Worm (Caenorhabditis elegans): Measurements from ENCODE around the gene F09G8.7.
A peak's percentile ranks its signal among the peaks of the same experiment; 100 is the strongest.

F09G8.7 gene

DNA sequence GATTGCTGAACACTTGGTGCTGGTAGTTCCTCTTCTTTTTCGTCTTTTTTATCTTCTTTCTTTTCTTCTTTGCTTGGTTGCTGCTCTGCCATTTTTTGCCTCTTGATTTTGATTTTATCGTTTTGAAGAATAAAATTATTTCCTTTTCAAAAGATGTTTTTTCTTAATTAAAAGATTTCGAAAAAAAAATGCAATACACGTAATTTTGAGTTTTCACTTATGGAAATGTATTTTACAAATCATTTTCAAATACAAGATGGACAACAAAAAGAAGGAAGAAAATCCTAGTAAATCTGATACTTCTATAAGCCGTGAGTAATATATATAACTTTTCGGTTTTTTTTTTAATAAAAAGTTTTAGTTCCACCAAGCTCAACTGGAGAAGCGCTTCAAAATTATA is 18.8 kb downstream of the F09G8.7 start, which contains the start of the genes C02F5.10 and C02F5.2:
C02F5.10 (minus strand) TSS at position 101 of the 400 bp plus-strand sequence.
C02F5.2 (plus strand) TSS at position 239 of the 400 bp plus-strand sequence.
- TF ChIP-seq hlh-1 (tag; optimal IDR thresholded peaks at IDR 0.05) (no peak), ces-1 (GFP tag; optimal IDR thresholded peaks at IDR 0.05) (no peak), lin-32 (GFP tag; optimal IDR thresholded peaks at IDR 0.05) (no peak), nhr-237 (tag; optimal IDR thresholded peaks at IDR 0.05) (no peak), bed-3 (GFP tag; optimal IDR thresholded peaks at IDR 0.05) (no peak), mep-1 (tag; optimal IDR thresholded peaks at IDR 0.05) (no peak), sptf-1 (tag; optimal IDR thresholded peaks at IDR 0.05) (no peak), snpc-4 (tag; optimal IDR thresholded peaks at IDR 0.05) (no peak), ham-2 (GFP tag; optimal IDR thresholded peaks at IDR 0.05) (no peak), lin-13 (tag; optimal IDR thresholded peaks at IDR 0.05) (no peak), nhr-76 (tag; optimal IDR thresholded peaks at IDR 0.05) (no peak), ztf-11 (tag; optimal IDR thresholded peaks at IDR 0.05) (no peak), unc-39 (tag; optimal IDR thresholded peaks at IDR 0.05) (no peak), M03D4.4 (tag; optimal IDR thresholded peaks at IDR 0.05) (no peak)

DNA sequence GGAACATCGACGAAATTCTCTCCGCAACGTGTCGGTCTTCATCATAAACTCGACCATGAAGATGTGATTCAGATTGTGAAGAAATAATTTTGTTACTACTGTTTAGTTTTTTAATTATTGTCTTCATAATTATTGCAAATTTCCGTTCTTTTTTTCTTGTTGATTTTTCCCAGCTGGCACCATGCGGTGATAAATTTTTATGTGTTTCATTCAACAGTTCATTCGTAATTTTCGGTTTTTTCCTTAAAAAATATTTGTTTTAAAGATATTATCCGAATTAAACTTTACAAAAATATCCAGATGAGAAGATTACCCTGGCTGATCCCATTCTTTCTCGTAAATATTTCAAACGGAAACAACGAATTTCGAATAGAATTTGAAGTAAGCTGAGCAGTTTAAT is 21.1 kb downstream of the F09G8.7 start, which contains the start of gene C02F5.13:
C02F5.13 (plus strand) TSS at position 301 of the 400 bp plus-strand sequence.
- TF ChIP-seq flh-1 (GFP tag; optimal IDR thresholded peaks at IDR 0.05) = no peak
- no peak for TF ChIP-seq unc-120 (tag; optimal IDR thresholded peaks at IDR 0.05; ENCODE audit: poor library complexity, severe bottlenecking)
- TF ChIP-seq nhr-76 (tag; optimal IDR thresholded peaks at IDR 0.05) = no peak
- TF ChIP-seq ztf-11 (tag; optimal IDR thresholded peaks at IDR 0.05) = no peak
- TF ChIP-seq hlh-1 (tag; optimal IDR thresholded peaks at IDR 0.05) = no peak
- no peak for TF ChIP-seq zip-8 (tag; optimal IDR thresholded peaks at IDR 0.05)

- TF ChIP-seq ceh-83 (GFP tag; optimal IDR thresholded peaks at IDR 0.05) = no peak
- no peak for TF ChIP-seq ceh-43 (GFP tag; optimal IDR thresholded peaks at IDR 0.05)
- TF ChIP-seq snpc-4 (tag; optimal IDR thresholded peaks at IDR 0.05) = no peak
- TF ChIP-seq nhr-12 (tag; optimal IDR thresholded peaks at IDR 0.05) = no peak
- no peak for TF ChIP-seq mab-5 (tag; optimal IDR thresholded peaks at IDR 0.05)
- TF ChIP-seq lin-32 (GFP tag; optimal IDR thresholded peaks at IDR 0.05) = no peak
- TF ChIP-seq unc-39 (tag; optimal IDR thresholded peaks at IDR 0.05) = no peak
- TF ChIP-seq unc-62 (GFP tag; optimal IDR thresholded peaks at IDR 0.05) = no peak
- no peak for TF ChIP-seq cnd-1 (tag; optimal IDR thresholded peaks at IDR 0.05)
- TF ChIP-seq drap-1 (GFP tag; optimal IDR thresholded peaks at IDR 0.05) = no peak
- no peak for TF ChIP-seq sptf-1 (tag; optimal IDR thresholded peaks at IDR 0.05)
- no peak for TF ChIP-seq bed-3 (GFP tag; optimal IDR thresholded peaks at IDR 0.05)
- no peak for TF ChIP-seq nhr-2 (tag; optimal IDR thresholded peaks at IDR 0.05)
- no peak for TF ChIP-seq nhr-28 (tag; optimal IDR thresholded peaks at IDR 0.05)
- TF ChIP-seq mep-1 (tag; optimal IDR thresholded peaks at IDR 0.05) = no peak
- no peak for TF ChIP-seq unc-120 (tag; optimal IDR thresholded peaks at IDR 0.05; ENCODE audit: poor library complexity, severe bottlenecking)
- no peak for TF ChIP-seq nhr-237 (tag; optimal IDR thresholded peaks at IDR 0.05)
- no peak for TF ChIP-seq lin-13 (tag; optimal IDR thresholded peaks at IDR 0.05)
- TF ChIP-seq zip-8 (tag; optimal IDR thresholded peaks at IDR 0.05) = no peak
Observed at ce11 chrIII:8245591-8245990, 22.6 kb downstream of the F09G8.7 start, which contains the start of gene C02F5.3. Gene C02F5.3 (plus strand): TSS chrIII:8245891.

ce11 chrIII:8244052-8244451 is 24.1 kb downstream of the F09G8.7 start, which contains the start of the genes pbs-6 and cids-1:
Gene pbs-6 (minus strand): TSS chrIII:8244092.
Gene cids-1 (plus strand): TSS chrIII:8244445.
- TF ChIP-seq tbx-8 (GFP tag; optimal IDR thresholded peaks at IDR 0.05) = no peak
- no peak for TF ChIP-seq flh-1 (GFP tag; optimal IDR thresholded peaks at IDR 0.05)
- TF ChIP-seq lsy-2 (tag; optimal IDR thresholded peaks at IDR 0.05) = peak; percentile 6
- no peak for TF ChIP-seq nhr-2 (tag; optimal IDR thresholded peaks at IDR 0.05)
- TF ChIP-seq ham-2 (GFP tag; optimal IDR thresholded peaks at IDR 0.05) = no peak
- peak; percentile 6 for TF ChIP-seq hlh-1 (tag; optimal IDR thresholded peaks at IDR 0.05)

DNA sequence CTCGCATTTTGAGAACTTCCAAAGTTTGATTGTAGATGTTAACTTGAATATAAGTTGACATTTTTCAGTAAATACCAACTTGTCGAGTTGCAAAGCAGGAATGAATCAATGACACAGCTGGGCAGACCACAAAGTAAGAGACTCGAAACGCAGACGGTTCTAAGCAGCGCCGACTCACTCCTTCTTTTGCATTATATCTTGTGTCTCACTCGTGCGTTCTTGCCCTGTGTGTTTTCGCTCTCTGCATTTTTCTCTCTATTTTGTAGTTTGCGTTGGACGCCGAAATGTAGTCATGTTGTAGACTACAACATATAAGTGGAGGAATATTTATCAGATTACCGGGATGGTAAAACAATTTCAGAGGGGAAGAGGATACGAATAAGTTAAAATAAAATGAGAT is 25.3 kb downstream of the F09G8.7 start, which contains the start of gene C02F5.12:
C02F5.12 (minus strand) TSS at position 221 of the 400 bp plus-strand sequence.
- peak; percentile 6 for TF ChIP-seq mep-1 (tag; optimal IDR thresholded peaks at IDR 0.05)
- TF ChIP-seq nhr-237 (tag; optimal IDR thresholded peaks at IDR 0.05) = no peak
- no peak for TF ChIP-seq pha-4 (tag; optimal IDR thresholded peaks at IDR 0.05)
- no peak for TF ChIP-seq sem-2 (GFP tag; optimal IDR thresholded peaks at IDR 0.05)
- no peak for TF ChIP-seq elt-3 (tag; optimal IDR thresholded peaks at IDR 0.05)
- TF ChIP-seq ceh-43 (GFP tag; optimal IDR thresholded peaks at IDR 0.05) = no peak
- no peak for TF ChIP-seq nhr-76 (tag; optimal IDR thresholded peaks at IDR 0.05)
- TF ChIP-seq lin-13 (tag; optimal IDR thresholded peaks at IDR 0.05) = no peak
- TF ChIP-seq sptf-1 (tag; optimal IDR thresholded peaks at IDR 0.05) = no peak
- TF ChIP-seq blmp-1 (tag; optimal IDR thresholded peaks at IDR 0.05) = no peak
- TF ChIP-seq zip-8 (tag; optimal IDR thresholded peaks at IDR 0.05) = no peak
- TF ChIP-seq nhr-12 (tag; optimal IDR thresholded peaks at IDR 0.05) = peak; percentile 95
- TF ChIP-seq lsy-2 (tag; optimal IDR thresholded peaks at IDR 0.05) = peak; percentile 3
- TF ChIP-seq nhr-28 (tag; optimal IDR thresholded peaks at IDR 0.05) = peak; percentile 19

Data from whole organism, mixed stage, embryonic.